Fruit fly (Drosophila melanogaster): Measurements from ENCODE around the gene CG15432.
A peak's percentile ranks its signal among the peaks of the same experiment; 100 is the strongest.

Gene CG15432

dm6 chr2L:4442010-4442587 lies at the start of gene CG15432, which contains the start of gene Sfp24F:
CG15432 (plus strand) TSS chr2L:4442320.
Sfp24F (minus strand) TSS chr2L:4442060.
- no peak for TF ChIP-seq MTF-1 (GFP tag; optimal IDR thresholded peaks at IDR 0.05; ENCODE audit: borderline replicate concordance)
- no peak for TF ChIP-seq Sox102F (GFP tag; optimal IDR thresholded peaks at IDR 0.05)
- no peak for TF ChIP-seq Kr (GFP tag; optimal IDR thresholded peaks at IDR 0.05)
- no peak for TF ChIP-seq ranshi (GFP tag; IDR thresholded peaks at IDR 0.05)
- no peak for TF ChIP-seq otp (GFP tag; IDR thresholded peaks at IDR 0.05)
- no peak for TF ChIP-seq HLHmδ (GFP tag; optimal IDR thresholded peaks at IDR 0.05)
- no peak for TF ChIP-seq dpn (GFP tag; optimal IDR thresholded peaks at IDR 0.05)
- TF ChIP-seq CG32532 (GFP tag; IDR thresholded peaks at IDR 0.05): no peak
- no peak for TF ChIP-seq CG7372 (GFP tag; IDR thresholded peaks at IDR 0.05)
- no peak for TF ChIP-seq ftz-f1 (GFP tag; optimal IDR thresholded peaks at IDR 0.05)
- TF ChIP-seq CG12659 (GFP tag; optimal IDR thresholded peaks at IDR 0.05): peak; percentile 8
- TF ChIP-seq CG1529 (GFP tag; optimal IDR thresholded peaks at IDR 0.05): no peak
- no peak for TF ChIP-seq HHEX (GFP tag; optimal IDR thresholded peaks at IDR 0.05)
- TF ChIP-seq CG8281 (tag; optimal IDR thresholded peaks at IDR 0.05): no peak
- no peak for TF ChIP-seq CG1792 (GFP tag; optimal IDR thresholded peaks at IDR 0.05)
- TF ChIP-seq CTCF (GFP tag; optimal IDR thresholded peaks at IDR 0.05): no peak
- TF ChIP-seq ham (GFP tag; IDR thresholded peaks at IDR 0.05): no peak
- TF ChIP-seq CG12236 (GFP tag; optimal IDR thresholded peaks at IDR 0.05): no peak
- peak; percentile 87 for TF ChIP-seq MBD-R2 (GFP tag; IDR thresholded peaks at IDR 0.05)
- no peak for TF ChIP-seq CG18476 (GFP tag; optimal IDR thresholded peaks at IDR 0.05)
- no peak for TF ChIP-seq tap (tag; optimal IDR thresholded peaks at IDR 0.05)
- no peak for TF ChIP-seq Xrp1 (GFP tag; IDR thresholded peaks at IDR 0.05)
- no peak for TF ChIP-seq ash1 (GFP tag; optimal IDR thresholded peaks at IDR 0.05)
- no peak for TF ChIP-seq CG12769 (tag; optimal IDR thresholded peaks at IDR 0.05)
- peak; percentile 61; the same call in 1 of the 3 replicates for TF ChIP-seq CG6791 (GFP tag; IDR thresholded peaks at IDR 0.05; ENCODE audit: partially characterized antibody)
- TF ChIP-seq CG30020 (tag; optimal IDR thresholded peaks at IDR 0.05): peak; percentile 76
- no peak for TF ChIP-seq H15 (GFP tag; IDR thresholded peaks at IDR 0.05)
- TF ChIP-seq CG3163 (GFP tag; optimal IDR thresholded peaks at IDR 0.05): no peak
- no peak for TF ChIP-seq mam (GFP tag; optimal IDR thresholded peaks at IDR 0.05)
- TF ChIP-seq ewg (GFP tag; optimal IDR thresholded peaks at IDR 0.05): no peak
- no peak for TF ChIP-seq CG8359 (GFP tag; optimal IDR thresholded peaks at IDR 0.05; ENCODE audit: borderline replicate concordance)
- no peak for TF ChIP-seq Nf-YC (tag; optimal IDR thresholded peaks at IDR 0.05)
- TF ChIP-seq CG34422 (GFP tag; IDR thresholded peaks at IDR 0.05): no peak
- TF ChIP-seq CG6683 (GFP tag; optimal IDR thresholded peaks at IDR 0.05): no peak
- TF ChIP-seq Adf1 (GFP tag; IDR thresholded peaks at IDR 0.05): no peak
- TF ChIP-seq CG15696 (tag; optimal IDR thresholded peaks at IDR 0.05): no peak
- TF ChIP-seq CG11504 (tag; optimal IDR thresholded peaks at IDR 0.05): no peak
- no peak for TF ChIP-seq sr (GFP tag; IDR thresholded peaks at IDR 0.05)
- no peak for TF ChIP-seq sens (GFP tag)
- no peak for TF ChIP-seq Trl (optimal IDR thresholded peaks at IDR 0.05)
- TF ChIP-seq Trl (GFP tag; optimal IDR thresholded peaks at IDR 0.05): no peak
- TF ChIP-seq pb (GFP tag; optimal IDR thresholded peaks at IDR 0.05): no peak
- TF ChIP-seq slou (GFP tag; optimal IDR thresholded peaks at IDR 0.05): no peak
- no peak for TF ChIP-seq B-H2 (GFP tag; optimal IDR thresholded peaks at IDR 0.05)
- no peak for TF ChIP-seq oc (tag; optimal IDR thresholded peaks at IDR 0.05)
- TF ChIP-seq BtbVII (GFP tag; optimal IDR thresholded peaks at IDR 0.05): no peak
- no peak for TF ChIP-seq CG31441 (GFP tag; IDR thresholded peaks at IDR 0.05)
- no peak for TF ChIP-seq CG12155 (GFP tag; optimal IDR thresholded peaks at IDR 0.05)
- TF ChIP-seq Hr3 (GFP tag; optimal IDR thresholded peaks at IDR 0.05): no peak
- TF ChIP-seq trem (tag; optimal IDR thresholded peaks at IDR 0.05): peak; percentile 43
- TF ChIP-seq da (GFP tag; optimal IDR thresholded peaks at IDR 0.05): no peak
- no peak for TF ChIP-seq CG13624 (GFP tag; optimal IDR thresholded peaks at IDR 0.05)
- no peak for TF ChIP-seq CG10979 (tag; optimal IDR thresholded peaks at IDR 0.05)
